Fruit fly (Drosophila melanogaster) whole organism, adult: Measurements from ENCODE around the gene tfc.
A peak's percentile ranks its signal among the peaks of the same experiment; 100 is the strongest.

Source experiments
- CG11617 ChIP-seq: fragments of 200-800 bp; sonication (Bioruptor generic); optimal IDR thresholded peaks from 2 replicates; lab custom pipeline; 2017; ENCODE audit warnings: mild to moderate bottlenecking, missing biosample characterization, missing genetic modification reagents, missing genetic modification characterization
- CG12768 ChIP-seq: fragments of 200-800 bp; sonication (Bioruptor generic); optimal IDR thresholded peaks from 2 replicates; lab custom pipeline; 2017; ENCODE audit warnings: missing biosample characterization, missing genetic modification characterization, mild to moderate bottlenecking, moderate library complexity, missing genetic modification reagents
- CG14711 ChIP-seq: fragments of 200-800 bp; sonication (Bioruptor generic); optimal IDR thresholded peaks from 2 replicates; lab custom pipeline; 2018; ENCODE audit warnings: missing biosample characterization, mild to moderate bottlenecking, missing genetic modification characterization, moderate library complexity
- CG1620 ChIP-seq: fragments of 200-800 bp; sonication (Bioruptor generic); optimal IDR thresholded peaks from 2 replicates; lab custom pipeline; 2016; ENCODE audit warnings: missing biosample characterization, missing genetic modification characterization
- CG33017 ChIP-seq: fragments of 200-800 bp; sonication (Bioruptor generic); optimal IDR thresholded peaks from 2 replicates; lab custom pipeline; 2018; ENCODE audit warnings: missing biosample characterization, mild to moderate bottlenecking, missing genetic modification characterization, moderate library complexity
- CG5204 ChIP-seq: fragments of 200-800 bp; sonication (Bioruptor generic); optimal IDR thresholded peaks from 2 replicates; lab custom pipeline; 2016; ENCODE audit warnings: missing biosample characterization, missing genetic modification characterization
- CG7045 ChIP-seq: fragments of 200-800 bp; sonication (Bioruptor generic); optimal IDR thresholded peaks from 2 replicates; lab custom pipeline; 2017; ENCODE audit warnings: missing biosample characterization, mild to moderate bottlenecking, missing genetic modification characterization
- CG7101 ChIP-seq: fragments of 200-800 bp; sonication (Bioruptor generic); optimal IDR thresholded peaks from 2 replicates; lab custom pipeline; 2018; ENCODE audit warnings: missing biosample characterization, mild to moderate bottlenecking, missing genetic modification characterization, moderate library complexity
- Clk ChIP-seq: fragments of 200-800 bp; sonication (Bioruptor generic); optimal IDR thresholded peaks from 2 replicates; lab custom pipeline; 2017; ENCODE audit warnings: missing biosample characterization, missing genetic modification characterization
- Crg-1 ChIP-seq: fragments of 200-800 bp; sonication (Bioruptor generic); optimal IDR thresholded peaks from 2 replicates; lab custom pipeline; 2016; ENCODE audit warnings: missing biosample characterization, missing genetic modification characterization
- Hr96 ChIP-seq: fragments of 200-800 bp; sonication (Bioruptor generic); optimal IDR thresholded peaks from 2 replicates; lab custom pipeline; 2016; ENCODE audit warnings: missing biosample characterization, missing genetic modification characterization
- Mnt ChIP-seq: fragments of 200-800 bp; sonication (Bioruptor generic); optimal IDR thresholded peaks from 2 replicates; lab custom pipeline; 2016; ENCODE audit warnings: missing biosample characterization, mild to moderate bottlenecking, missing genetic modification characterization
- bab1 ChIP-seq: fragments of 200-800 bp; sonication (Bioruptor generic); optimal IDR thresholded peaks from 3 replicates; lab custom pipeline; 2019; ENCODE audit warnings: missing biosample characterization, mild to moderate bottlenecking, missing genetic modification characterization, moderate library complexity
- cic ChIP-seq: fragments of 200-800 bp; sonication (Bioruptor generic); optimal IDR thresholded peaks from 2 replicates; lab custom pipeline; 2017; ENCODE audit warnings: missing biosample characterization, mild to moderate bottlenecking, missing genetic modification characterization, moderate library complexity
- cnc ChIP-seq, 2 experiments: fragments of >200 bp; optimal IDR thresholded peaks; 2 replicates each; lab custom pipeline; 2017
- kay ChIP-seq: fragments of 200-800 bp; sonication (Bioruptor generic); peaks from one replicate; lab custom pipeline; 2016; ENCODE audit warnings: missing biosample characterization, missing genetic modification characterization, borderline replicate concordance
- ovo ChIP-seq: fragments of 200-800 bp; sonication (Bioruptor generic); optimal IDR thresholded peaks from 2 replicates; lab custom pipeline; 2016; ENCODE audit warnings: missing biosample characterization, missing genetic modification characterization
- pad ChIP-seq: fragments of 200-800 bp; sonication (Bioruptor generic); optimal IDR thresholded peaks from 3 replicates; lab custom pipeline; 2017; ENCODE audit warnings: missing biosample characterization, missing genetic modification characterization, mild to moderate bottlenecking, moderate library complexity, missing genetic modification reagents
- tj ChIP-seq: fragments of 200-800 bp; sonication (Bioruptor generic); optimal IDR thresholded peaks from 3 replicates; lab custom pipeline; 2017; ENCODE audit warnings: missing biosample characterization, mild to moderate bottlenecking, missing genetic modification characterization, moderate library complexity
- toe ChIP-seq: fragments of 200-800 bp; sonication (Bioruptor generic); optimal IDR thresholded peaks from 2 replicates; lab custom pipeline; 2016; ENCODE audit warnings: missing biosample characterization, missing genetic modification characterization

tfc gene

DNA sequence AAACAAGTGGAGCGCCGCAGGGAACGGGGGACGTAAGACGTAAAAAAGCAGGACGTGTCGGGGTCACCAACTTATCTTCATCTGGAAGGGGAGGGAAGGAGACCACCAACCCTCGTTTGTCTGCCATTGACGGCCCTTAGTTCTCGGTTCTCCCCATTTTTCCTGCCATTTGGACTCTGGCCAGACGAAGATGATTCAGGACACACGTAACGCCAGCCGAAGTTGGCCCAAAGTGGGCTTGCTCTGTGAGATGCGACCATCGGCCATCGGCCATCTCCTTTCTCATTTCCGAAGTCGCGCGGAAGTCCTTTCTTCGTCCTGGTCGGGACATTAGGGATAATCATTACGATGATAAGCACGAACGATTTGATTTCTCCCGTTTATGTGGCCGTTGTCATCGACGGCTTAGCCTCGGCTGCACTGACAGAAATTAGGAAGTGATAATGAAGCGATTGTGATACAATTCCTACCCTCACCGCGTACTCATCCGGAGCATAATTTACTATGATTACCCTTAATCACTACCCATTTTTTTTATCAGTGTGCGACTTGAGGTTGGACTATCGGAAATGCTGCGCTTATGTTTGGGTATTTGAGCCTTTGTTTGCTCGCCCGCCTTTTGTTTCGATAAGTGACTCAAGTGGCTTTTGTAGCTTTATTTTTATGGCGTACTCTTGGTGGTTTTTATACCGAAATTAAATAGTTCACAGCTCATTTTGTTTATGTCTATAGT lies 24.8 kb downstream of the tfc start:
- TF ChIP-seq CG14711 (tag; lab: Kevin White, UChicago) (no peak), Crg-1 (no peak), pad (GFP tag; lab: Kevin White, UChicago) (no peak), CG1620 (no peak), bab1 (GFP tag; lab: Kevin White, UChicago) (no peak), Hr96 (GFP tag; lab: Kevin White, UChicago) (no peak), CG33017 (tag; lab: Kevin White, UChicago) (no peak), toe (GFP tag; lab: Kevin White, UChicago) (no peak), ovo (GFP tag; lab: Kevin White, UChicago) (no peak), cnc (optimal IDR thresholded peaks at IDR 0.05; lab: Kevin White, UChicago) (no peak), Mnt (GFP tag; lab: Kevin White, UChicago) (no peak), CG7045 (no peak), Clk (no peak), cic (no peak), CG5204 (GFP tag; lab: Kevin White, UChicago) (no peak), CG12768 (no peak), kay (GFP tag; lab: Kevin White, UChicago) (no peak), CG7101 (no peak), tj (GFP tag; lab: Kevin White, UChicago) (no peak)

- TF ChIP-seq CG33017 (tag; lab: Kevin White, UChicago) (no peak), CG5204 (GFP tag; lab: Kevin White, UChicago) (no peak), CG7045 (no peak), CG14711 (tag; lab: Kevin White, UChicago) (no peak), bab1 (GFP tag; lab: Kevin White, UChicago) (no peak), Clk (no peak), Hr96 (GFP tag; lab: Kevin White, UChicago) (no peak), cnc (optimal IDR thresholded peaks at IDR 0.05; lab: Kevin White, UChicago) (no peak), pad (GFP tag; lab: Kevin White, UChicago) (no peak), CG7101 (no peak), CG1620 (no peak), kay (GFP tag; lab: Kevin White, UChicago) (no peak), CG12768 (no peak), cic (no peak), Mnt (GFP tag; lab: Kevin White, UChicago) (no peak), Crg-1 (no peak), CG11617 (GFP tag; lab: Kevin White, UChicago) (no peak), ovo (GFP tag; lab: Kevin White, UChicago) (no peak)
Observed at dm6 chr3L:1294835-1295234, 38.6 kb downstream of the tfc start.

DNA sequence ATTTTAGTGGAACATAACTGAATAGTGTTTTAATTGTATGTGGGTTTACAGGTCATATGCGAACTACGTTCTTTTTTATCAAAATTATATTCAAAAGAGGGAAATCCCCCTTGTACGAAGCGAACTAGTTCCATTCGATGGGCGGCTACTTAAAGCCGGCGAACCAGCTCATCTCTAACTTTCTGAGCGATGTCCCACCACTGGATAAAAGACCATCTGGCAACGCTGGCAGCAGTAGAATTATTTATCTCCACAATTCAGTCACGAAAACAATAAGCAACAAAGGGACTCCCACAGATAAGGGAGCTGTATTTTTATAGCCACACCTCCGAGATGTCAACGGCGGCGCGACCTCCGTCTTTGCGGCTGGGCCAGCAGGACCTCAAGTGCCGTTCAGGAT lies 39.4 kb downstream of the tfc start, which contains the start of gene Rabex-5:
Gene Rabex-5 (plus strand): TSS at position 221 of the 400 bp plus-strand sequence.
- no peak for TF ChIP-seq Clk
- TF ChIP-seq CG1620 = peak; percentile 49
- peak; percentile 2 for TF ChIP-seq pad (GFP tag; lab: Kevin White, UChicago)
- no peak for TF ChIP-seq CG7045

DNA sequence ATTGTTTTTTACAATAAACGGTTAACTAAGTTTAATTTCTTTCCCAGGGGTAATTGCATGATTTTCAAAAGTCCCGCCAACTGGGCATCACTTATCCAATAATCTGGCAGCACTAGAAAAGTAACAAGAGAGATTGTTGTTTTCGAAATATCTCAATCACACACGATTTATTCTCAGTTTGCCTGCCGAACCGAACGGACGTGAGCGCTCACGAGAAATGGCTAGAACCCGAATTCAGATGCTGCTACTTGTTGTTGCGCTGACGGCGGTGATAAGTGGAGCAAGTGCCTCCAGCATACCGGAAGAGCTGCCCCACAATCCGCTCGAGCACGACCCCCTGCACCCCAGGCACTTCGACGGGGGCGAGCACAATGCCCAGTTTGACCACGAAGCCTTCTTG lies 42.3 kb downstream of the tfc start, which contains the start of gene scf:
Gene scf (plus strand): TSS at position 164 of the 400 bp plus-strand sequence.
- TF ChIP-seq ovo (GFP tag; lab: Kevin White, UChicago) = no peak
- no peak for TF ChIP-seq CG5204 (GFP tag; lab: Kevin White, UChicago)
- peak; percentile 37 for TF ChIP-seq bab1 (GFP tag; lab: Kevin White, UChicago)
- no peak for TF ChIP-seq Hr96 (GFP tag; lab: Kevin White, UChicago)

dm6 chr3L:1300076-1300635 lies 43.9 kb downstream of the tfc start:
- TF ChIP-seq toe (GFP tag; lab: Kevin White, UChicago) = no peak
- peak; percentile 3 for TF ChIP-seq CG12768
- peak; percentile 67 for TF ChIP-seq pad (GFP tag; lab: Kevin White, UChicago)
- peak; percentile 98 for TF ChIP-seq tj (GFP tag; lab: Kevin White, UChicago)
- TF ChIP-seq Hr96 (GFP tag; lab: Kevin White, UChicago) = no peak
- peak; percentile 52 for TF ChIP-seq CG33017 (tag; lab: Kevin White, UChicago)
- TF ChIP-seq CG14711 (tag; lab: Kevin White, UChicago) = peak; percentile 80
- TF ChIP-seq CG7045 = peak; percentile 44
- peak; percentile 52 for TF ChIP-seq CG11617 (GFP tag; lab: Kevin White, UChicago)
- peak; percentile 76 for TF ChIP-seq CG7101
- peak; percentile 91 for TF ChIP-seq bab1 (GFP tag; lab: Kevin White, UChicago)
- TF ChIP-seq ovo (GFP tag; lab: Kevin White, UChicago) = no peak

DNA sequence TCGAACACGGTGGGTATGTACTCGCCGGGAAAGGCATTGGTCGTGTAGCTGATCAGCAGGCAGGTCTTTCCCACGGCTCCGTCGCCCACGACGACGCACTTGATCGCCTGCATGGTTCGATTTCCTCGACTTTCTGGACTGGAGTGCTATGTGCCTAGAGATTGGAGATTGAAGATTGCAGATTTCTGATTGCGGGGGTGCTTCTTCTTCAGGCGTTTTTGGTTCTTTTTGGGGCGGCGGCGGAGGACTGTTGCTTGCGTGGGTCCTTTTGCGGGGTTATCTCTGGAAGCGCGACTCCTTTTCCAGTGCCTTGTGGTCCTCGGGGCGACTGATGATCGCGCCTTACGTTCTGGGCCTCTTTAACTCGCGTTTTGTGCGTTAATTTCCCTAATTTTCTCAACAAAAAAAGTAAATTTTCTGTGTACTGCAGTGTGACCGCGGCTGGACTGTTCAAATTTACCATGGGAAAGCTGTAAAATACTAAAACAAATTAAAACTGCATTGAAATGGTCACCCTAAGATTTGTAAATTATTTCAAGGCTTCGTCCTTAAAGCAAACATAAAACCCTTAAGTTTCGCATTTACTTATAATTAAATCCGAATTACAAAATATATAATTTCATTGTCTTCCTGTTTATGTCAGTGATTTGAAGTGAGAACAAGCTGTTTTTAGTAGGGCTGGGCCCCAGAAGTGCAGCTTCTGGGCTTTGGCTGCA lies 46.1 kb downstream of the tfc start, which contains the start of the genes Rac1 and Acat2:
Gene Rac1 (minus strand): TSS at position 450 of the 716 bp plus-strand sequence.
Gene Acat2 (plus strand): TSS at position 711 of the 716 bp plus-strand sequence.
- TF ChIP-seq kay (GFP tag; lab: Kevin White, UChicago) = no peak
- peak; percentile 3 for TF ChIP-seq CG11617 (GFP tag; lab: Kevin White, UChicago)
- TF ChIP-seq Clk = no peak
- TF ChIP-seq cnc (optimal IDR thresholded peaks at IDR 0.05; lab: Kevin White, UChicago) = no peak
- TF ChIP-seq Hr96 (GFP tag; lab: Kevin White, UChicago) = no peak
- no peak for TF ChIP-seq CG7101
- TF ChIP-seq CG14711 (tag; lab: Kevin White, UChicago) = peak; percentile 17
- no peak for TF ChIP-seq cic
- no peak for TF ChIP-seq pad (GFP tag; lab: Kevin White, UChicago)
- TF ChIP-seq CG1620 = peak; percentile 29
- TF ChIP-seq CG33017 (tag; lab: Kevin White, UChicago) = no peak
- TF ChIP-seq Mnt (GFP tag; lab: Kevin White, UChicago) = no peak
- TF ChIP-seq CG5204 (GFP tag; lab: Kevin White, UChicago) = no peak
- TF ChIP-seq CG12768 = no peak
- TF ChIP-seq bab1 (GFP tag; lab: Kevin White, UChicago) = peak; percentile 44
- no peak for TF ChIP-seq ovo (GFP tag; lab: Kevin White, UChicago)
